Fruit fly (Drosophila melanogaster) Kc167 (cell line): ENCODE measurements around the gene FBXO11.

Source experiments
- Myc ChIP-seq: fragments of >200 bp; optimal IDR thresholded peaks from 2 replicates; lab custom pipeline; 2017; ENCODE audit warnings: missing external identifiers
- Sin3A ChIP-seq: fragments of >200 bp; optimal IDR thresholded peaks from 2 replicates; lab custom pipeline; 2018; ENCODE audit warnings: missing external identifiers
- h ChIP-seq: fragments of >200 bp; optimal IDR thresholded peaks from 3 replicates; lab custom pipeline; 2018; ENCODE audit warnings: missing external identifiers
- insv ChIP-seq: fragments of >200 bp; optimal IDR thresholded peaks from 3 replicates; lab custom pipeline; 2018; ENCODE audit warnings: missing external identifiers
- psq ChIP-seq: fragments of >200 bp; optimal IDR thresholded peaks from 2 replicates; lab custom pipeline; 2017; ENCODE audit warnings: missing external identifiers
- ttk ChIP-seq: sonication (Bioruptor generic); optimal IDR thresholded peaks from 2 replicates; lab custom pipeline; 2017; ENCODE audit warnings: missing external identifiers

FBXO11 gene

DNA sequence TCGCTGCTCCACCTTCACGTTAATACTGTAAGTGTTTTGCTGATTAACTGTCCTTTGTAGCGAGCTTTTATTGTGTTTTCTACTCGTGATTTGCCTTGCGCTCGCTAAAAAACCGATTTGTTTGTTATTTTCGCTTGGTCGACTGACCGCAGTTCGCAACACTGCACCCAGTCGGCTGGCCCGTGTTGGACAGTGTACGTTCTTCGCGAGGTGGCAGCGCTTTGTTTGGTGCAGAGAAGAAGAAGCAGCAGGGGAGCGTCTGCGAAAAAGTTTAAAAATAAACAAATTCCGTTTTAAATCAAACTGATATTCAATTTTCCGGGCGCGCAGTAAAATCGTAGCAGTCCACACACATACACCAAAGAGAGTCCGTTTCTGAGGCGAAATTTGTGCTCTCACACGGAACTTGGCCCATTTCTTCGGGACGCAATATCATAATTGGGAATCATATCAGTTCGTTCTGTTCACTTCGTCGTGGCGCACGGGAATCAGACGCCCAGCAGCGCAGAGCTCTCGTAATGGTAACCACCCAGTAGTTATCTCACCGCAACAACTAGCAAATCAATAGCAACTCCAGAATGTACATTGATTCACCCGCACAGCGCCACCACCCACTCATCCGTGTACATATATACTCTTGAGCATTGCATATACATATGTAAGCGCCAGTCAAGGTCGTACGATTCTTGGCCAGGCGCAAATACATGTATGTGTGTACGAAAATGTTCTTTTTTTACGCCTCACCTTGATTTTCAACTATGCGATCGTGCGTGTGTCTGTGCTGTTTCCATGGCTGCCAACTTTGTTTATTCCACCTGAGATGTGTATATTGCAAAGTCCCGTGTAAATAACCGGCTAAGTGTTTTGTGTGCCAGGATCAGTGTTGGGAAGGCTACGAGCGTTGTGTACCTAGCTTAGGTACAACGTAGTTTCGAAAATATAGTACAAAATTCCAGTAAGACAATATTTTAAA is 41.3 kb downstream of the FBXO11 start, which contains the start of gene Naa80:
Naa80 (plus strand) TSS at position 215 of the 973 bp plus-strand sequence.
- no peak for TF ChIP-seq Myc (lab: Kevin White, UChicago)

- TF ChIP-seq Sin3A (lab: Kevin White, UChicago), result no peak
- TF ChIP-seq insv (lab: Kevin White, UChicago), result no peak
- no peak for TF ChIP-seq h (lab: Kevin White, UChicago)
- TF ChIP-seq Myc (lab: Kevin White, UChicago), result no peak
- TF ChIP-seq psq (lab: Kevin White, UChicago), result no peak
- TF ChIP-seq ttk, result no peak
Measured at dm6 chr3R:9762955-9763931, 45.9 kb downstream of the FBXO11 start, which contains the start of the genes Snap24 and CG8478. Gene Snap24 (minus strand): TSS chr3R:9763150. Gene CG8478 (plus strand): TSS chr3R:9763650.

dm6 chr3R:9759360-9760191 is 49.6 kb downstream of the FBXO11 start, which contains the start of gene Mpi:
Gene Mpi (plus strand): TSS chr3R:9759622.
- no peak for TF ChIP-seq ttk
- TF ChIP-seq psq (lab: Kevin White, UChicago), result no peak
- TF ChIP-seq insv (lab: Kevin White, UChicago), result no peak
- TF ChIP-seq h (lab: Kevin White, UChicago), result no peak
- no peak for TF ChIP-seq Sin3A (lab: Kevin White, UChicago)
- TF ChIP-seq Myc (lab: Kevin White, UChicago), result no peak

DNA sequence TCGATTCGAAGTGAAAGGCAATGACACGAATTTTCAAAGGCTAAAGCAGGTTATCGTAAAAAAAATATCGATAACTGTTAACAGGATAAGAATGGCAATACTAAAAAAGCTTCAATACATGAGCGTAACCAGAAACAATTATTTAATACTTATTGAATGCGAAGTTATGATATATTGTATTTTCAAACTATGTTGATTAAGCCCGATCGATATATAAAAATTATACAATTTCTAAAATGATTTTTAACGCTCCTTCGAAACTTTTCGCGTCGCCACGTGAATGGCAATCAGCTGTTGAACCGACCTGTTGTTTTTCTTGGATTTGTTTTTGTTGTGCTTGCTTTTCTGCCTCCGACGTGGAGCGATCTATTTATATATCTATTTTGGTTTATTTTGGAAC is 53.0 kb downstream of the FBXO11 start, which contains the start of the genes Alg12 and Rpt3R:
Alg12 (plus strand) TSS at position 305 of the 400 bp plus-strand sequence.
Rpt3R (minus strand) TSS at position 324 of the 400 bp plus-strand sequence.
- TF ChIP-seq Myc (lab: Kevin White, UChicago), result no peak
- TF ChIP-seq Sin3A (lab: Kevin White, UChicago), result no peak
- TF ChIP-seq psq (lab: Kevin White, UChicago), result no peak
- no peak for TF ChIP-seq h (lab: Kevin White, UChicago)
- no peak for TF ChIP-seq insv (lab: Kevin White, UChicago)
- no peak for TF ChIP-seq ttk

- TF ChIP-seq Sin3A (lab: Kevin White, UChicago), result no peak
- TF ChIP-seq h (lab: Kevin White, UChicago), result no peak
- TF ChIP-seq insv (lab: Kevin White, UChicago), result no peak
- no peak for TF ChIP-seq ttk
- no peak for TF ChIP-seq Myc (lab: Kevin White, UChicago)
- TF ChIP-seq psq (lab: Kevin White, UChicago), result no peak
Measured at dm6 chr3R:9754487-9754886, 54.7 kb downstream of the FBXO11 start, which contains the start of gene Tti1. Gene Tti1 (minus strand): TSS chr3R:9754686.
